Worm (Caenorhabditis elegans): Measurements from ENCODE around the gene B0250.7.
A peak's percentile ranks its signal among the peaks of the same experiment; 100 is the strongest.

DNA sequence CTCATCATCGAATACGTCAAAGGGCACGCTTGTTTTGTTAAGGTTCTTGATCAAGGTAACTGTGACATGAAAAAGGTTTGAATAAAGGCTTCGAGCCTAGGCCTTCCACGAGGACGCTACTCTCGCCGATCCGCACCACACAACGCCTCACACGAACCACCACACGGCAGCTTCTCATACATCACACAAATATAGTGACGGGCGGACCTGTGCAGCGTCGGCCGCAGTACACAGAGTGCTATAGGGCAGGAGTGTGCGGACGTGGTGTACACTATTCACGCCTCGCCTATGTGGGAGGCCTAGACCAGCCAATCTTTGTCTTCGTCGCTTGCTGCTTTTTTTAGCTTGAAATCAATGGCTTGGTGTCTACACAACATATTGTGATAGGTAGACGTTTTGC, 20.2 kb downstream of the B0250.7 start:
- no peak for TF ChIP-seq elt-1 (tag; optimal IDR thresholded peaks at IDR 0.05)
- no peak for TF ChIP-seq ama-1 (optimal IDR thresholded peaks at IDR 0.05)
- no peak for TF ChIP-seq egl-27 (tag; optimal IDR thresholded peaks at IDR 0.05)
- TF ChIP-seq blmp-1 (tag; optimal IDR thresholded peaks at IDR 0.05; ENCODE audit: insufficient read depth) = no peak
- TF ChIP-seq ztf-4 (tag; optimal IDR thresholded peaks at IDR 0.05) = no peak
- TF ChIP-seq unc-55 (GFP tag; optimal IDR thresholded peaks at IDR 0.05) = peak; percentile 8
- no peak for TF ChIP-seq nhr-6 (tag; optimal IDR thresholded peaks at IDR 0.05)
